Worm (Caenorhabditis elegans) whole organism, early embryonic: ENCODE measurements around the gene C54E4.12.

ENCODE experiments used
- B0310.2 ChIP-seq: sonication (generic microtip); optimal IDR thresholded peaks from 2 replicates; lab custom pipeline; 2016; ENCODE audit warnings: mild to moderate bottlenecking, missing genetic modification characterization, missing compliant biosample characterization
- F13C5.2 ChIP-seq: sonication (generic microtip); optimal IDR thresholded peaks from 2 replicates; lab custom pipeline; 2017; ENCODE audit warnings: mild to moderate bottlenecking, missing genetic modification characterization, inconsistent platforms, missing compliant biosample characterization
- aly-1 ChIP-seq: sonication (generic microtip); optimal IDR thresholded peaks from 2 replicates; lab custom pipeline; 2016; ENCODE audit warnings: missing genetic modification characterization, missing compliant biosample characterization
- ama-1 ChIP-seq: fragments of 150-350 bp; optimal IDR thresholded peaks from 2 replicates; lab custom pipeline; 2014
- ceh-13 ChIP-seq: fragments of 200-800 bp; sonication (Bioruptor generic); optimal IDR thresholded peaks from 2 replicates; lab custom pipeline; 2018; ENCODE audit warnings: mild to moderate bottlenecking, missing genetic modification characterization, missing compliant biosample characterization
- ceh-36 ChIP-seq: sonication (generic microtip); optimal IDR thresholded peaks from 2 replicates; lab custom pipeline; 2016; ENCODE audit warnings: missing genetic modification characterization, inconsistent platforms, missing compliant biosample characterization
- ets-7 ChIP-seq: sonication (generic microtip); optimal IDR thresholded peaks from 2 replicates; lab custom pipeline; 2016; ENCODE audit warnings: missing genotype, missing genetic modification characterization, missing compliant biosample characterization
- flt-1 ChIP-seq: fragments of 200-800 bp; sonication (Bioruptor generic); IDR thresholded peaks from 2 replicates; pipeline ENCODE4 v1.3.6; 2022; ENCODE audit warnings: missing genetic modification characterization, missing compliant biosample characterization
- hmbx-1 ChIP-seq: sonication (generic microtip); optimal IDR thresholded peaks from 2 replicates; lab custom pipeline; 2016; ENCODE audit warnings: mild to moderate bottlenecking, missing genetic modification characterization, missing compliant biosample characterization
- hmg-4 ChIP-seq: fragments of 200-800 bp; sonication (Bioruptor generic); optimal IDR thresholded peaks from 2 replicates; lab custom pipeline; 2018; ENCODE audit warnings: mild to moderate bottlenecking, missing genetic modification characterization, missing compliant biosample characterization
- hnd-1 ChIP-seq: sonication (generic microtip); optimal IDR thresholded peaks from 2 replicates; lab custom pipeline; 2016; ENCODE audit warnings: missing genetic modification characterization, missing compliant biosample characterization
- pes-1 ChIP-seq: fragments of 200-800 bp; sonication (Bioruptor generic); IDR thresholded peaks from 2 replicates; pipeline ENCODE4 v1.3.6; 2022; ENCODE audit warnings: missing genetic modification reagents, missing genetic modification characterization, missing compliant biosample characterization
- scrt-1 ChIP-seq: fragments of 200-800 bp; sonication (Bioruptor generic); IDR thresholded peaks from 2 replicates; pipeline ENCODE4 v1.3.6; 2022; ENCODE audit warnings: missing genetic modification characterization, missing compliant biosample characterization
- sea-1 ChIP-seq: fragments of 200-800 bp; sonication (Bioruptor generic); conservative IDR thresholded peaks from 2 replicates; pipeline ENCODE4 v1.3.6; 2022; ENCODE audit warnings: missing genetic modification characterization, missing compliant biosample characterization
- tbx-11 ChIP-seq: fragments of 200-800 bp; sonication (Bioruptor generic); IDR thresholded peaks from 2 replicates; pipeline ENCODE4 v1.3.6; 2022; ENCODE audit warnings: missing genetic modification characterization, missing compliant biosample characterization
- tbx-37 ChIP-seq: fragments of 200-800 bp; sonication (Bioruptor generic); conservative IDR thresholded peaks from 2 replicates; pipeline ENCODE4 v1.3.6; 2022; ENCODE audit warnings: missing genetic modification reagents, missing genetic modification characterization, missing compliant biosample characterization
- tra-4 ChIP-seq: sonication (generic microtip); optimal IDR thresholded peaks from 2 replicates; lab custom pipeline; 2017; ENCODE audit warnings: missing genetic modification characterization, missing compliant biosample characterization

C54E4.12 gene

ce11 chrIV:2130714-2131113, 9.7 kb downstream of the C54E4.12 start, which contains the start of gene prmt-6:
Gene prmt-6 (plus strand): TSS chrIV:2130965.
- TF ChIP-seq scrt-1 (GFP tag; lab: Robert Waterston, UW) (no peak), ceh-13 (GFP tag; lab: Kevin White, UChicago) (no peak), ama-1 (lab: Kevin White, UChicago) (no peak), sea-1 (GFP tag; lab: Robert Waterston, UW) (no peak), tbx-37 (GFP tag; lab: Robert Waterston, UW) (no peak), B0310.2 (tag; lab: Kevin White, UChicago) (no peak), ets-7 (tag; lab: Kevin White, UChicago) (no peak), F13C5.2 (tag; lab: Kevin White, UChicago) (no peak), aly-1 (tag; lab: Kevin White, UChicago) (no peak)

DNA sequence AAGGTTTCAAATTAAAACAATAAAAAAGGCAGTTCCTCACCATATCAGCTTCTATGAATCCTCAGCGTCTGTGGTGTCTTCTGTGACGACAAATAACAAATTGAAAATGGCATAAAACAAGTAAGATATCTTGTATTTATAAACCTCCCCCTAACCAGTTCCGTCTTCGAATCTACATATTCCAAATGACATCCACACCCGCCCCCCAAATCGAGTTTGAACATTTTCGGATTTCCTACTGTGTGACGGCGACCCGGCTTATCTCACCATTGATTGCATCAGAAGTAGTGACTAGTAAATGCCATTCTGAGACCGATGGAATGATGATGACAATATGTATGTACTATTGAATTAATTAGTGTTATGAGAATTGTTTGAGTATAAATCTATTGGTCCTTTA, 11.7 kb downstream of the C54E4.12 start, which contains the start of gene grl-20:
Gene grl-20 (minus strand): TSS at position 101 of the 400 bp plus-strand sequence.
- TF ChIP-seq flt-1 (GFP tag; lab: Robert Waterston, UW), result no peak
- TF ChIP-seq ama-1 (lab: Kevin White, UChicago), result no peak
- TF ChIP-seq ets-7 (tag; lab: Kevin White, UChicago), result no peak
- TF ChIP-seq B0310.2 (tag; lab: Kevin White, UChicago), result no peak
- no peak for TF ChIP-seq pes-1 (GFP tag; lab: Robert Waterston, UW)

DNA sequence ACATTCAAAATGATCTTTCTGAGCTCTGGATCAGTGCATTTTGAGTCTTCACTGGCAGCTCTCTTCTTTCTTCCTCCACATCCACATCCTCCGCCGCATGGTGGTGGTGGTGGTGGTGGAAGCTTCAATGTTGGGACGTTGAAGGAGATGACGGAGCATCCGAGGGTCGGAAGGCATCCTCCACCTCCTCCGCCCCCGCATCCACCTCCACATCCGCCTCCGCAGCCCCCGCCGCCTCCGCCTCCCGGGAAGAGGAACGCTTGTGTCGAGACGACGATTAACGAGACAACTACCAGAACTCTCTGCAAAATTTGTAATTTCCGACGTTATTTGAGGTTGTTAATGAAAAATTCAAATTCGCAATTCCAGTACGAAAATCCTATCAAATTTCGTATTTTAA, 13.1 kb downstream of the C54E4.12 start:
- TF ChIP-seq tra-4 (tag; lab: Kevin White, UChicago) (no peak), flt-1 (GFP tag; lab: Robert Waterston, UW) (no peak), aly-1 (tag; lab: Kevin White, UChicago) (no peak), hmbx-1 (tag; lab: Kevin White, UChicago) (no peak), tbx-37 (GFP tag; lab: Robert Waterston, UW) (no peak), B0310.2 (tag; lab: Kevin White, UChicago) (no peak), ama-1 (lab: Kevin White, UChicago) (no peak), ceh-36 (no peak), F13C5.2 (tag; lab: Kevin White, UChicago) (no peak), tbx-11 (no peak)

DNA sequence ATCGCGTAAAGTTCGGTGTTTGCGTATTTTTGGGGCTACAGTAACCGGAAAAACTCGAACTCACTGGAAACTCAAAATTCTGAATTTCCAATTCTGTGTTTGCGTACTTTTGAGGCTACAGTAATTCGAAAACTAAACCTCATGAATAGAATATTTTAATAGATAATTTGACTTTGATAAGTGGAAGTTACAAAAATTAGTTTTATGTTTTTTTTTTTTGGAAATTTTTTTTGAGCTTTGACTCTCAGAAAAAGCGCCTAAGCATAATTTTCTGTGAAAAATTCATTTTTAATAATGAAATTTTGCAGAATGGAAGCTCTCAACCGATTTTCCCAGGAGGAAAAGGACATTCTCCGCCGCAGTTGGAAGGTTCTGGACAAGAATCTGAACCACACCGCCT, 18.0 kb downstream of the C54E4.12 start, which contains the start of gene glb-7:
Gene glb-7 (plus strand): TSS at position 301 of the 400 bp plus-strand sequence.
- no peak for TF ChIP-seq ets-7 (tag; lab: Kevin White, UChicago)
- no peak for TF ChIP-seq pes-1 (GFP tag; lab: Robert Waterston, UW)
- no peak for TF ChIP-seq tbx-11
- no peak for TF ChIP-seq hnd-1 (tag; lab: Kevin White, UChicago)
- no peak for TF ChIP-seq ceh-13 (GFP tag; lab: Kevin White, UChicago)
- no peak for TF ChIP-seq hmbx-1 (tag; lab: Kevin White, UChicago)
- no peak for TF ChIP-seq tbx-37 (GFP tag; lab: Robert Waterston, UW)
- no peak for TF ChIP-seq B0310.2 (tag; lab: Kevin White, UChicago)
- TF ChIP-seq ama-1 (lab: Kevin White, UChicago), result no peak
- no peak for TF ChIP-seq sea-1 (GFP tag; lab: Robert Waterston, UW)
- no peak for TF ChIP-seq hmg-4 (GFP tag; lab: Kevin White, UChicago)
- TF ChIP-seq ceh-36, result no peak
- no peak for TF ChIP-seq scrt-1 (GFP tag; lab: Robert Waterston, UW)
- no peak for TF ChIP-seq flt-1 (GFP tag; lab: Robert Waterston, UW)
- no peak for TF ChIP-seq tra-4 (tag; lab: Kevin White, UChicago)
- no peak for TF ChIP-seq F13C5.2 (tag; lab: Kevin White, UChicago)

ce11 chrIV:2117268-2117667, 23.2 kb downstream of the C54E4.12 start:
- no peak for TF ChIP-seq scrt-1 (GFP tag; lab: Robert Waterston, UW)

DNA sequence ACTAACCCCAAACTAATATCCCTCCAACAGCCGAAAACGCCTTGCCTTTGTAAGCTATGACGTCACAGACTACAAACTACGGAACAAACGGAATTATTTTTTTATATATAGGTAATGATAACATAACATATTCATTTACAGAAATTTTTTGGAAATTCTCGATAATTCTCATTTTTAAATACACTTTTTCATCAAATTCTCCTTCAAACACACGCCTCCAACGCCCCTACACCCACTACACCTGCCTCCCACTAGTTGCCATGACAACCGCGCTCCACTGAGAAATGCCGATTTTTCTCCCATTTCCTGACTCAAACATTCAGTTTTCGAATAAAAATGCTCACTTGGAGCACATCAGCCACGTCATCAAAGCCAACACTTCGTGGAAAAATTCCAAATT, 26.1 kb downstream of the C54E4.12 start, which contains the start of gene xbx-4:
Gene xbx-4 (plus strand): TSS at position 301 of the 400 bp plus-strand sequence.
- TF ChIP-seq ceh-13 (GFP tag; lab: Kevin White, UChicago) (no peak), flt-1 (GFP tag; lab: Robert Waterston, UW) (no peak), hmg-4 (GFP tag; lab: Kevin White, UChicago) (no peak), tbx-37 (GFP tag; lab: Robert Waterston, UW) (no peak)

ce11 chrIV:2113362-2114056, 26.9 kb downstream of the C54E4.12 start, which contains the start of gene C23H5.8:
Gene C23H5.8 (minus strand): TSS chrIV:2113412.
- TF ChIP-seq ceh-13 (GFP tag; lab: Kevin White, UChicago) (no peak), pes-1 (GFP tag; lab: Robert Waterston, UW) (no peak), tbx-11 (no peak), flt-1 (GFP tag; lab: Robert Waterston, UW) (no peak), ceh-36 (no peak), ama-1 (lab: Kevin White, UChicago) (no peak), hmbx-1 (tag; lab: Kevin White, UChicago) (no peak), tbx-37 (GFP tag; lab: Robert Waterston, UW) (no peak), ets-7 (tag; lab: Kevin White, UChicago) (no peak), aly-1 (tag; lab: Kevin White, UChicago) (no peak), B0310.2 (tag; lab: Kevin White, UChicago) (no peak), hmg-4 (GFP tag; lab: Kevin White, UChicago) (no peak), F13C5.2 (tag; lab: Kevin White, UChicago) (no peak), scrt-1 (GFP tag; lab: Robert Waterston, UW) (no peak), hnd-1 (tag; lab: Kevin White, UChicago) (no peak), tra-4 (tag; lab: Kevin White, UChicago) (no peak), sea-1 (GFP tag; lab: Robert Waterston, UW) (no peak)
